Fruit fly (Drosophila melanogaster) whole organism, adult: Measurements from ENCODE around the gene CG45490.
"Not testable (repeated sequence)": the region's sequence is repeated elsewhere in the genome, so short reads cannot be mapped to it uniquely, and the experiment has no call there.

Source experiments
- CG11617 ChIP-seq: fragments of 200-800 bp; sonication (Bioruptor generic); optimal IDR thresholded peaks from 2 replicates; lab custom pipeline; 2017; ENCODE audit warnings: mild to moderate bottlenecking, missing biosample characterization, missing genetic modification reagents, missing genetic modification characterization
- CG12768 ChIP-seq: fragments of 200-800 bp; sonication (Bioruptor generic); optimal IDR thresholded peaks from 2 replicates; lab custom pipeline; 2017; ENCODE audit warnings: missing biosample characterization, missing genetic modification characterization, mild to moderate bottlenecking, moderate library complexity, missing genetic modification reagents
- CG14711 ChIP-seq: fragments of 200-800 bp; sonication (Bioruptor generic); optimal IDR thresholded peaks from 2 replicates; lab custom pipeline; 2018; ENCODE audit warnings: missing biosample characterization, mild to moderate bottlenecking, missing genetic modification characterization, moderate library complexity
- CG1620 ChIP-seq: fragments of 200-800 bp; sonication (Bioruptor generic); optimal IDR thresholded peaks from 2 replicates; lab custom pipeline; 2016; ENCODE audit warnings: missing biosample characterization, missing genetic modification characterization
- CG33017 ChIP-seq: fragments of 200-800 bp; sonication (Bioruptor generic); optimal IDR thresholded peaks from 2 replicates; lab custom pipeline; 2018; ENCODE audit warnings: missing biosample characterization, mild to moderate bottlenecking, missing genetic modification characterization, moderate library complexity
- CG5204 ChIP-seq: fragments of 200-800 bp; sonication (Bioruptor generic); optimal IDR thresholded peaks from 2 replicates; lab custom pipeline; 2016; ENCODE audit warnings: missing biosample characterization, missing genetic modification characterization
- CG7045 ChIP-seq: fragments of 200-800 bp; sonication (Bioruptor generic); optimal IDR thresholded peaks from 2 replicates; lab custom pipeline; 2017; ENCODE audit warnings: missing biosample characterization, mild to moderate bottlenecking, missing genetic modification characterization
- CG7101 ChIP-seq: fragments of 200-800 bp; sonication (Bioruptor generic); optimal IDR thresholded peaks from 2 replicates; lab custom pipeline; 2018; ENCODE audit warnings: missing biosample characterization, mild to moderate bottlenecking, missing genetic modification characterization, moderate library complexity
- Clk ChIP-seq: fragments of 200-800 bp; sonication (Bioruptor generic); optimal IDR thresholded peaks from 2 replicates; lab custom pipeline; 2017; ENCODE audit warnings: missing biosample characterization, missing genetic modification characterization
- Hr96 ChIP-seq: fragments of 200-800 bp; sonication (Bioruptor generic); optimal IDR thresholded peaks from 2 replicates; lab custom pipeline; 2016; ENCODE audit warnings: missing biosample characterization, missing genetic modification characterization
- Mnt ChIP-seq: fragments of 200-800 bp; sonication (Bioruptor generic); optimal IDR thresholded peaks from 2 replicates; lab custom pipeline; 2016; ENCODE audit warnings: missing biosample characterization, mild to moderate bottlenecking, missing genetic modification characterization
- bab1 ChIP-seq: fragments of 200-800 bp; sonication (Bioruptor generic); optimal IDR thresholded peaks from 3 replicates; lab custom pipeline; 2019; ENCODE audit warnings: missing biosample characterization, mild to moderate bottlenecking, missing genetic modification characterization, moderate library complexity
- cic ChIP-seq: fragments of 200-800 bp; sonication (Bioruptor generic); optimal IDR thresholded peaks from 2 replicates; lab custom pipeline; 2017; ENCODE audit warnings: missing biosample characterization, mild to moderate bottlenecking, missing genetic modification characterization, moderate library complexity
- cnc ChIP-seq, 2 experiments: fragments of >200 bp; optimal IDR thresholded peaks; 2 replicates each; lab custom pipeline; 2017
- kay ChIP-seq: fragments of 200-800 bp; sonication (Bioruptor generic); peaks from one replicate; lab custom pipeline; 2016; ENCODE audit warnings: missing biosample characterization, missing genetic modification characterization, borderline replicate concordance
- ovo ChIP-seq: fragments of 200-800 bp; sonication (Bioruptor generic); optimal IDR thresholded peaks from 2 replicates; lab custom pipeline; 2016; ENCODE audit warnings: missing biosample characterization, missing genetic modification characterization
- pad ChIP-seq: fragments of 200-800 bp; sonication (Bioruptor generic); optimal IDR thresholded peaks from 3 replicates; lab custom pipeline; 2017; ENCODE audit warnings: missing biosample characterization, missing genetic modification characterization, mild to moderate bottlenecking, moderate library complexity, missing genetic modification reagents
- tj ChIP-seq: fragments of 200-800 bp; sonication (Bioruptor generic); optimal IDR thresholded peaks from 3 replicates; lab custom pipeline; 2017; ENCODE audit warnings: missing biosample characterization, mild to moderate bottlenecking, missing genetic modification characterization, moderate library complexity
- toe ChIP-seq: fragments of 200-800 bp; sonication (Bioruptor generic); optimal IDR thresholded peaks from 2 replicates; lab custom pipeline; 2016; ENCODE audit warnings: missing biosample characterization, missing genetic modification characterization

CG45490 gene

dm6 chrX:19934194-19934593 lies at the start of gene CG45490:
CG45490 (minus strand) TSS chrX:19934294.
- TF ChIP-seq CG7045, cic, bab1 (GFP tag; lab: Kevin White, UChicago): not testable (repeated sequence)

- TF ChIP-seq Mnt: no peak
- TF ChIP-seq kay (GFP tag; lab: Kevin White, UChicago): no peak
- TF ChIP-seq Hr96 (GFP tag; lab: Kevin White, UChicago): peak; percentile 0
- TF ChIP-seq CG11617 (GFP tag; lab: Kevin White, UChicago): peak; percentile 23
- TF ChIP-seq pad: no peak
- TF ChIP-seq CG33017 (tag; lab: Kevin White, UChicago): peak; percentile 28
- peak; percentile 25 for TF ChIP-seq CG5204
Measured at dm6 chrX:19964215-19964614, 30.1 kb upstream of the CG45490 start.

dm6 chrX:19960881-19961347 lies 26.8 kb upstream of the CG45490 start, which contains the start of gene Nep3:
Nep3 (plus strand) TSS chrX:19961297.
- no peak for TF ChIP-seq CG33017 (tag; lab: Kevin White, UChicago)
- no peak for TF ChIP-seq CG11617 (GFP tag; lab: Kevin White, UChicago)
- TF ChIP-seq CG7101 (tag; lab: Kevin White, UChicago): no peak
- no peak for TF ChIP-seq cnc (optimal IDR thresholded peaks at IDR 0.05; lab: Kevin White, UChicago)
- no peak for TF ChIP-seq cic (GFP tag; lab: Kevin White, UChicago)
- TF ChIP-seq CG7045 (GFP tag; lab: Kevin White, UChicago): no peak
- TF ChIP-seq Clk (GFP tag; lab: Kevin White, UChicago): no peak
- no peak for TF ChIP-seq Hr96 (GFP tag; lab: Kevin White, UChicago)
- no peak for TF ChIP-seq CG12768
- TF ChIP-seq CG1620 (GFP tag; lab: Kevin White, UChicago): no peak
- no peak for TF ChIP-seq CG14711 (tag; lab: Kevin White, UChicago)
- TF ChIP-seq bab1 (GFP tag; lab: Kevin White, UChicago): no peak
- no peak for TF ChIP-seq ovo (GFP tag; lab: Kevin White, UChicago)

- no peak for TF ChIP-seq cnc (optimal IDR thresholded peaks at IDR 0.05; lab: Kevin White, UChicago)
- no peak for TF ChIP-seq pad
- no peak for TF ChIP-seq Clk (GFP tag; lab: Kevin White, UChicago)
- TF ChIP-seq bab1 (GFP tag; lab: Kevin White, UChicago): no peak
Measured at dm6 chrX:19959353-19959969, 25.4 kb upstream of the CG45490 start, which contains the start of gene CG12655. CG12655 (minus strand) TSS chrX:19959403.

- TF ChIP-seq Clk (GFP tag; lab: Kevin White, UChicago); toe (GFP tag; lab: Kevin White, UChicago); CG33017 (tag; lab: Kevin White, UChicago): not testable (repeated sequence)
Measured at dm6 chrX:19958242-19958641, 24.1 kb upstream of the CG45490 start, which contains the start of gene CG43784. CG43784 (minus strand) TSS chrX:19958342.

- not testable (repeated sequence) for TF ChIP-seq CG11617 (GFP tag; lab: Kevin White, UChicago); CG7101 (tag; lab: Kevin White, UChicago); Clk (GFP tag; lab: Kevin White, UChicago)
Measured at dm6 chrX:19953508-19953907, 19.4 kb upstream of the CG45490 start, which contains the start of gene CG45494. CG45494 (minus strand) TSS chrX:19953608.

dm6 chrX:19948773-19949172 lies 14.7 kb upstream of the CG45490 start, which contains the start of gene CG45493:
CG45493 (minus strand) TSS chrX:19948873.
- TF ChIP-seq toe, tj, kay (GFP tag; lab: Kevin White, UChicago): not testable (repeated sequence)

dm6 chrX:19944047-19944446 lies 10.0 kb upstream of the CG45490 start, which contains the start of gene CG45492:
CG45492 (minus strand) TSS chrX:19944147.
- TF ChIP-seq CG11617, tj, toe (GFP tag; lab: Kevin White, UChicago): not testable (repeated sequence)
